Fruit fly (Drosophila melanogaster) whole organism, pupa: Measurements from ENCODE around the gene Pvr.

Experiments
- CG10348 ChIP-seq: fragments of 200-800 bp; sonication (Bioruptor generic); IDR thresholded peaks from 2 replicates; pipeline ENCODE4 v1.3.6; 2022; ENCODE audit warnings: missing biosample characterization, missing genetic modification characterization
- CG12605 ChIP-seq: fragments of 200-800 bp; sonication (Bioruptor generic); IDR thresholded peaks from 2 replicates; pipeline ENCODE4 v1.3.6; 2022; ENCODE audit warnings: missing biosample characterization, missing genetic modification characterization
- CG13204 ChIP-seq: fragments of 200-800 bp; sonication (Bioruptor generic); optimal IDR thresholded peaks from 2 replicates; lab custom pipeline; 2018; ENCODE audit warnings: missing biosample characterization, mild to moderate bottlenecking, missing genetic modification characterization, moderate library complexity
- CG14655 ChIP-seq: fragments of 200-800 bp; sonication (Bioruptor generic); optimal IDR thresholded peaks from 3 replicates; lab custom pipeline; 2017; ENCODE audit warnings: mild to moderate bottlenecking, missing biosample characterization, missing genetic modification reagents, missing genetic modification characterization
- CG15710 ChIP-seq: fragments of 200-800 bp; sonication (Bioruptor generic); optimal IDR thresholded peaks from 2 replicates; lab custom pipeline; 2018; ENCODE audit warnings: missing biosample characterization, mild to moderate bottlenecking, missing genetic modification characterization, moderate library complexity
- CG17806 ChIP-seq: fragments of 200-800 bp; sonication (Bioruptor generic); optimal IDR thresholded peaks from 2 replicates; lab custom pipeline; 2018; ENCODE audit warnings: missing biosample characterization, mild to moderate bottlenecking, missing genetic modification characterization, moderate library complexity
- CG32121 ChIP-seq: fragments of 200-800 bp; sonication (Bioruptor generic); IDR thresholded peaks from 2 replicates; pipeline ENCODE4 v1.3.6; 2022; ENCODE audit warnings: missing biosample characterization, missing genetic modification characterization
- CG34367 ChIP-seq: fragments of 200-800 bp; sonication (Bioruptor generic); optimal IDR thresholded peaks from 2 replicates; lab custom pipeline; 2018; ENCODE audit warnings: missing biosample characterization, mild to moderate bottlenecking, missing genetic modification characterization
- CG4496 ChIP-seq: fragments of 200-800 bp; sonication (Bioruptor generic); IDR thresholded peaks from 3 replicates; pipeline ENCODE4 v1.3.6; 2022; ENCODE audit warnings: missing biosample characterization, missing genetic modification characterization
- CG8159 ChIP-seq: fragments of 200-800 bp; sonication (Bioruptor generic); optimal IDR thresholded peaks from 3 replicates; lab custom pipeline; 2018; ENCODE audit warnings: missing biosample characterization, mild to moderate bottlenecking, missing genetic modification characterization, moderate library complexity
- CG8301 ChIP-seq: fragments of 200-800 bp; sonication (Bioruptor generic); optimal IDR thresholded peaks from 2 replicates; lab custom pipeline; 2018; ENCODE audit warnings: missing biosample characterization, mild to moderate bottlenecking, missing genetic modification characterization
- CG9948 ChIP-seq: fragments of 200-800 bp; sonication (Bioruptor generic); optimal IDR thresholded peaks from 2 replicates; lab custom pipeline; 2018; ENCODE audit warnings: missing biosample characterization, mild to moderate bottlenecking, missing genetic modification characterization, moderate library complexity
- D1 ChIP-seq: fragments of 200-800 bp; sonication (Bioruptor generic); optimal IDR thresholded peaks from 2 replicates; lab custom pipeline; 2018; ENCODE audit warnings: missing biosample characterization, mild to moderate bottlenecking, missing genetic modification characterization, moderate library complexity
- EcR ChIP-seq: fragments of 200-800 bp; sonication (Bioruptor generic); optimal IDR thresholded peaks from 3 replicates; lab custom pipeline; 2019; ENCODE audit warnings: missing biosample characterization, missing genetic modification characterization, mild to moderate bottlenecking, moderate library complexity, missing genetic modification reagents
- Ets98B ChIP-seq: fragments of 200-800 bp; sonication (Bioruptor generic); IDR thresholded peaks from 2 replicates; pipeline ENCODE4 v1.3.6; 2022; ENCODE audit warnings: missing biosample characterization, missing genetic modification characterization
- Pif1A ChIP-seq: fragments of 200-800 bp; sonication (Bioruptor generic); optimal IDR thresholded peaks from 3 replicates; lab custom pipeline; 2016; ENCODE audit warnings: missing biosample characterization, missing genetic modification characterization
- Pif1B ChIP-seq: fragments of 200-800 bp; sonication (Bioruptor generic); optimal IDR thresholded peaks from 3 replicates; lab custom pipeline; 2016; ENCODE audit warnings: missing biosample characterization, missing genetic modification characterization
- Snoo ChIP-seq: fragments of 200-800 bp; sonication (Bioruptor generic); optimal IDR thresholded peaks from 3 replicates; lab custom pipeline; 2017; ENCODE audit warnings: missing biosample characterization, mild to moderate bottlenecking, missing genetic modification characterization, inconsistent platforms
- fd96Ca ChIP-seq: fragments of 200-800 bp; sonication (Bioruptor generic); IDR thresholded peaks from 3 replicates; pipeline ENCODE4 v1.3.6; 2022; ENCODE audit warnings: missing biosample characterization, missing genetic modification characterization
- gl ChIP-seq: fragments of 200-800 bp; sonication (Bioruptor generic); optimal IDR thresholded peaks from 2 replicates; lab custom pipeline; 2018; ENCODE audit warnings: missing biosample characterization, mild to moderate bottlenecking, missing genetic modification characterization
- rn ChIP-seq: fragments of 200-800 bp; sonication (Bioruptor generic); IDR thresholded peaks from 2 replicates; pipeline ENCODE4 v1.3.6; 2022; ENCODE audit warnings: missing biosample characterization, missing genetic modification characterization

Gene Pvr

DNA sequence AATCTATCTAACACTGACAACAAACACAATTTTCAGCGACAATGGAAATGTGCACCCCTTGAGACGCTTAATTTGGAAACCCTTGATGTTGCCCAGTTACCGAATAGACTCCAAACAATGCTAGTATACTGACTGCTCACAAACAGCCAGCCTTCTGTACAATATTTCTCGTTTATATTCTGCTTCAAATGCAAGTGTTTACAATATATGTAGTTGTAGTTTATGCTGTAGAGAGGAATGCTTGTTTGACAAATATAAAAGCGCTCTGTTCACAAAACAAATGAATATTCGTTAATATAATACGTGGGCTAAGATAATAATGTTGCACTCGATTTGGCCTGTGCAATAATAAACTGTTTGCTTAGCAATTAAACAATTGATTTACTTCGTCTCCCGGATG, 21.8 kb downstream of the Pvr start, which contains the start of gene CG8292:
TSS of gene CG8292 (minus strand) at position 101 of the 400 bp plus-strand sequence.
- no peak for TF ChIP-seq CG14655 (GFP tag; lab: Kevin White, UChicago)
- TF ChIP-seq EcR (GFP tag; lab: Kevin White, UChicago), result no peak
- TF ChIP-seq Pif1B, result no peak
- no peak for TF ChIP-seq CG8301
- TF ChIP-seq CG10348, result no peak
- TF ChIP-seq D1 (tag; lab: Kevin White, UChicago), result no peak
- no peak for TF ChIP-seq CG34367
- no peak for TF ChIP-seq CG17806 (tag; lab: Kevin White, UChicago)
- TF ChIP-seq fd96Ca (GFP tag; lab: Robert Waterston, UW), result no peak
- no peak for TF ChIP-seq CG4496 (GFP tag; lab: Robert Waterston, UW)
- TF ChIP-seq CG12605, result no peak

DNA sequence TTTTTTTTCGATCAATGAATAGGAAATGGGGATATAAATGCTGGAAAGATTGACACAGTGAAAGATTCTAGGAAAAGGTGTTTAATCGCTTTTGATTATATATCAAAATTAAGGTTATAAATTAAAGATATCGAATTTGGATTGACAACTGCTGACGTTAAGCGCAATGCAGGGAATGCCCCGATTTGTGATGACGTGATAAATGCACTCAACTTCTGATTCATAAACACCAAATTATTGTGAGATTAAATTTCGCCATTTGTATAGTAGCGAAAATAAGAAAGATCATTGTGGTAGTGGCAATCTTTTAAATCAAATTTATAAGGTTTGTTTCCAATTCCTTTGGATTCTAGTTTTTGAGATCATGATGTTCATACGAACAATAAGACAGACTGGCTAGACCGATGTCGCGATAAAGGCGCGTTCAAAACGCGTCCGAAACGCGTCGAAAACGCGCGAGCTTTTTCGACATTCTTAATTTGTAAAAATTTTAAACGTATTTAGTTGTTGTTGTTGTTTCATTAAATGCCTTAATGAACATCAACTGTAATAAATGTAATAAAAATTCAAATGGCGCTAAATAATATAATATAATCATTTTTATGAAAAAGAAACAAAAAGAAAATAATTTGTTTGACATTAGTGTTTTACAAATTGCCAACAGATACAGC, 24.3 kb downstream of the Pvr start, which contains the start of gene CG8349:
TSS of gene CG8349 (plus strand) at position 657 of the 671 bp plus-strand sequence.
- TF ChIP-seq CG13204 (GFP tag; lab: Kevin White, UChicago) (no peak), CG9948 (tag; lab: Kevin White, UChicago) (no peak), fd96Ca (GFP tag; lab: Robert Waterston, UW) (no peak), CG32121 (GFP tag; lab: Robert Waterston, UW) (no peak)

DNA sequence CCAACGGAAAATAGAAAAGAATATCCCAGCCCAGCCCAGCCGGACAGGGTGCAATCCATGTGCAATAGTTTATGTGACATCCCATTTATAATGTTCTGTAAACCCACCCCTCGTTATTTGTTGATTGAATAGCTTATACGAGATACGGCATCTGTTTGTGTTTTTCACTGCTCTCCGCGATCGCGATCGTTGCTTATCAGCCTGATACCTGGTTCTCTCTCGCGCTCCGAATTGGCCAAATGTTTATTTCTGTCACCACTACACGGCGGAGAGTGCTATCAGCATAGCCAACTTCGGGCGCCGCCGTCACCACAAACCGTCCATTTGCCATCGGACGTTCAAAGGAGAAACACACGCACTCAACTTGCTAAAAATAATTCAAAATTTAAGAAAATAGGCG, 25.7 kb downstream of the Pvr start, which contains the start of gene CG8353:
TSS of gene CG8353 (plus strand) at position 59 of the 400 bp plus-strand sequence.
- TF ChIP-seq CG10348 (no peak), CG32121 (GFP tag; lab: Robert Waterston, UW) (peak; percentile 43; the same call in 1 of the 2 replicates), CG8159 (no peak), CG4496 (GFP tag; lab: Robert Waterston, UW) (0 out of 3 replicates have a peak, but pooled peaks have one; percentile 32), EcR (GFP tag; lab: Kevin White, UChicago) (no peak), gl (tag; lab: Kevin White, UChicago) (no peak), Pif1A (GFP tag; lab: Kevin White, UChicago) (no peak), CG13204 (GFP tag; lab: Kevin White, UChicago) (no peak), CG12605 (no peak), Snoo (no peak)

DNA sequence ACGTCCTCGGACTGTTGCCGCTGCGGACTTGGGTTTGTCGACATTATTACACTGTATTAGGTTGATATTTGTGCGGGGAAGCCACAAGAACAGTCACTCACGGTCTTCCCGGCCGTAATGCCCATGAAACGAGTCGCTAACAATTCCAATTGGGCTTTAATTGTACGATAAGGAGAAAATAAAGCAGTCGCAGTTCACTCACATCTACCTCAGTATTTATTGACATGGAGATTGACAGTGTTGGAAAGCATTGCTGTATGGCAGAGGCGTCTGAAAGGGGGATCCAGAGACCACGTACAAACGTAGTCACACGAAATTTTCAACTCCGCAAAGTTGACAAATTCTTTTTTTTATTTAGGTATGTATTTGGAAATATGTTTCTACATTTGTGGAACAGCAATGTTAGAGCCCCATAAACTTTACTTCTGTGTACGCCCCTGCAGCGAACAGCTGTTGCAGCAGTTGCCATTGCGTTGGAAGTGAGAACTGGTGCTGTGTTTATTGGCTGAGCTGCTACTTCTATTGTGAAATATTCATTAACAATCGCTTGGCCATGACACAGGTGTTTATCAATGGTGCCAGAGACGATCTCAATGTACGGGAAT, 26.9 kb downstream of the Pvr start, which contains the start of the genes CG8372 and CG8360:
TSS of gene CG8372 (minus strand) at position 237 of the 605 bp plus-strand sequence.
TSS of gene CG8360 (plus strand) at position 294 of the 605 bp plus-strand sequence.
- TF ChIP-seq rn (GFP tag; lab: Robert Waterston, UW) (peak; percentile 99), CG4496 (GFP tag; lab: Robert Waterston, UW) (peak; percentile 100), CG10348 (peak; percentile 96), gl (tag; lab: Kevin White, UChicago) (peak; percentile 98), CG12605 (peak; percentile 98), Ets98B (GFP tag; lab: Robert Waterston, UW) (peak; percentile 99), CG15710 (tag; lab: Kevin White, UChicago) (peak; percentile 99), Snoo (peak; percentile 99), CG17806 (tag; lab: Kevin White, UChicago) (peak; percentile 99), D1 (tag; lab: Kevin White, UChicago) (no peak), CG14655 (GFP tag; lab: Kevin White, UChicago) (peak; percentile 99), Pif1B (peak; percentile 99), CG8301 (peak; percentile 99), CG13204 (GFP tag; lab: Kevin White, UChicago) (no peak), CG34367 (peak; percentile 98), Pif1A (GFP tag; lab: Kevin White, UChicago) (peak; percentile 99), CG9948 (tag; lab: Kevin White, UChicago) (peak; percentile 98), EcR (GFP tag; lab: Kevin White, UChicago) (peak; percentile 89), CG8159 (peak; percentile 99), CG32121 (GFP tag; lab: Robert Waterston, UW) (peak; percentile 99), fd96Ca (GFP tag; lab: Robert Waterston, UW) (peak; percentile 100)

DNA sequence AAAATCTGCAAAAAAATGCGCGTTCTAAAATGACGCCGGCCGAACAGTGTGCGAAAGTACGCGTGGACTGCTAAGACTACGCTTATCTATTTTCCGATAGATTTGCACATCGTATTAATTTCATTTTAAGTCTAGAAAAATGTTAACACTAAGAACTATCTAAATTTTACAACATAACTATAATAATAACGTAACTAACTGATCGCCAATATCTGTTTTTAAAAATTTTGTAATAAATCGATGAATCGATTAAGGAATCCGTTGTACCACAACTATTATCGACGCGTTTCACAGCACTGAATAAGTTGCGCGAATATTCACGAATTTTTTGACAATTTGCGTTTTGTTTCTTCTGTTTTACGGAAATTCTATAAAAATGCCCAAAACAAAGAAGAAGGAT, 28.6 kb downstream of the Pvr start, which contains the start of gene Ssb-c31a:
TSS of gene Ssb-c31a (plus strand) at position 278 of the 400 bp plus-strand sequence.
- no peak for TF ChIP-seq D1 (tag; lab: Kevin White, UChicago)
- TF ChIP-seq fd96Ca (GFP tag; lab: Robert Waterston, UW), result no peak
- TF ChIP-seq Pif1B, result peak; percentile 30
- no peak for TF ChIP-seq gl (tag; lab: Kevin White, UChicago)
- TF ChIP-seq CG4496 (GFP tag; lab: Robert Waterston, UW), result 0 out of 3 replicates have a peak, but pooled peaks have one; percentile 3
- TF ChIP-seq rn (GFP tag; lab: Robert Waterston, UW), result no peak
- no peak for TF ChIP-seq Snoo
- no peak for TF ChIP-seq CG34367
- peak; percentile 28 for TF ChIP-seq CG15710 (tag; lab: Kevin White, UChicago)
- TF ChIP-seq CG17806 (tag; lab: Kevin White, UChicago), result peak; percentile 9
- TF ChIP-seq CG10348, result no peak
- TF ChIP-seq Pif1A (GFP tag; lab: Kevin White, UChicago), result peak; percentile 48
- TF ChIP-seq CG8159, result peak; percentile 43
- no peak for TF ChIP-seq CG12605
- peak; percentile 14 for TF ChIP-seq EcR (GFP tag; lab: Kevin White, UChicago)
- TF ChIP-seq CG14655 (GFP tag; lab: Kevin White, UChicago), result peak; percentile 14
- TF ChIP-seq, all 21 proteins: peak for 8
